Worm (Caenorhabditis elegans) whole organism, mixed stage, embryonic: ENCODE results near the gene Y67D8C.6.

Experiments used
- bed-3 ChIP-seq: fragments of 200-800 bp; sonication (Bioruptor generic); optimal IDR thresholded peaks from 3 replicates; lab custom pipeline; 2018; ENCODE audit warnings: mild to moderate bottlenecking, missing genetic modification characterization, moderate library complexity, missing compliant biosample characterization
- elt-3 ChIP-seq: fragments of 150-350 bp; optimal IDR thresholded peaks from 2 replicates; lab custom pipeline; 2014; ENCODE audit warnings: missing biosample characterization, missing genetic modification characterization
- lsy-2 ChIP-seq: fragments of 150-350 bp; optimal IDR thresholded peaks from 2 replicates; lab custom pipeline; 2014; ENCODE audit warnings: missing biosample characterization, missing genetic modification characterization
- nhr-76 ChIP-seq: sonication (generic microtip); optimal IDR thresholded peaks from 2 replicates; lab custom pipeline; 2017; ENCODE audit warnings: missing biosample characterization, missing genetic modification characterization
- zip-8 ChIP-seq: fragments of 150-350 bp; optimal IDR thresholded peaks from 2 replicates; lab custom pipeline; 2014; ENCODE audit warnings: missing biosample characterization, missing genetic modification characterization

- no peak for TF ChIP-seq lsy-2 (tag; lab: Kevin White, UChicago)
- TF ChIP-seq bed-3 (GFP tag; lab: Kevin White, UChicago) = no peak
- no peak for TF ChIP-seq elt-3
- no peak for TF ChIP-seq zip-8
- TF ChIP-seq nhr-76 = no peak
Measured at ce11 chrIV:3029882-3030281, 33.3 kb downstream of the Y67D8C.6 start.
